Fruit fly (Drosophila melanogaster) whole organism, embryonic: ENCODE data around the gene CG13114.

Experiments
- Aef1 ChIP-seq: fragments of 200-800 bp; sonication (Bioruptor generic); IDR thresholded peaks from 3 replicates; pipeline ENCODE4 v1.3.6; 2022; ENCODE audit warnings: missing biosample characterization, missing genetic modification characterization
- B-H2 ChIP-seq: fragments of 200-800 bp; sonication (Bioruptor generic); optimal IDR thresholded peaks from 2 replicates; lab custom pipeline; 2018; ENCODE audit warnings: missing biosample characterization, mild to moderate bottlenecking, missing genetic modification characterization
- BEAF-32 ChIP-seq: fragments of 200-800 bp; sonication (Bioruptor generic); optimal IDR thresholded peaks from 3 replicates; lab custom pipeline; 2017; ENCODE audit warnings: missing biosample characterization, missing genetic modification characterization, mild to moderate bottlenecking, moderate library complexity, missing genetic modification reagents
- Bdp1 ChIP-seq: fragments of 200-800 bp; sonication (Bioruptor generic); optimal IDR thresholded peaks from 3 replicates; lab custom pipeline; 2016; ENCODE audit warnings: missing biosample characterization, missing genetic modification characterization
- CG1024 ChIP-seq: fragments of 200-800 bp; sonication (Bioruptor generic); IDR thresholded peaks from 2 replicates; pipeline ENCODE4 v1.3.6; 2022; ENCODE audit warnings: missing biosample characterization, missing genetic modification characterization
- CG11085 ChIP-seq: fragments of 200-800 bp; sonication (Bioruptor generic); IDR thresholded peaks from 2 replicates; pipeline ENCODE4 v1.3.6; 2022; ENCODE audit warnings: missing biosample characterization, missing genetic modification characterization
- CG13624 ChIP-seq: fragments of 200-800 bp; sonication (Bioruptor generic); optimal IDR thresholded peaks from 2 replicates; lab custom pipeline; 2016; ENCODE audit warnings: missing biosample characterization, missing genetic modification characterization
- CG15269 ChIP-seq: fragments of 200-800 bp; sonication (Bioruptor generic); optimal IDR thresholded peaks from 2 replicates; lab custom pipeline; 2018; ENCODE audit warnings: missing biosample characterization, mild to moderate bottlenecking, missing genetic modification characterization, moderate library complexity
- CG15479 ChIP-seq: fragments of 200-800 bp; sonication (Bioruptor generic); optimal IDR thresholded peaks from 3 replicates; lab custom pipeline; 2019; ENCODE audit warnings: missing biosample characterization, mild to moderate bottlenecking, missing genetic modification characterization, moderate library complexity
- CG1602 ChIP-seq: fragments of 200-800 bp; sonication (Bioruptor generic); optimal IDR thresholded peaks from 3 replicates; lab custom pipeline; 2016; ENCODE audit warnings: missing biosample characterization, missing genetic modification characterization
- CG17361 ChIP-seq: fragments of 200-800 bp; sonication (Bioruptor generic); IDR thresholded peaks from 3 replicates; pipeline ENCODE4 v1.3.6; 2022; ENCODE audit warnings: missing biosample characterization, missing genetic modification characterization
- CG2116 ChIP-seq: fragments of 200-800 bp; sonication (Bioruptor generic); optimal IDR thresholded peaks from 3 replicates; lab custom pipeline; 2018; ENCODE audit warnings: missing biosample characterization, mild to moderate bottlenecking, missing genetic modification characterization
- CG30403 ChIP-seq: fragments of 200-800 bp; sonication (Bioruptor generic); optimal IDR thresholded peaks from 3 replicates; lab custom pipeline; 2016; ENCODE audit warnings: missing biosample characterization, missing genetic modification characterization
- CG3281 ChIP-seq: fragments of 200-800 bp; sonication (Bioruptor generic); optimal IDR thresholded peaks from 3 replicates; lab custom pipeline; 2017; ENCODE audit warnings: missing biosample characterization, mild to moderate bottlenecking, missing genetic modification characterization
- CG43689 ChIP-seq: fragments of 200-800 bp; sonication (Bioruptor generic); IDR thresholded peaks from 2 replicates; pipeline ENCODE4 v1.3.6; 2022; ENCODE audit warnings: missing biosample characterization, missing genetic modification characterization
- CG4617 ChIP-seq: fragments of 200-800 bp; sonication (Bioruptor generic); optimal IDR thresholded peaks from 3 replicates; lab custom pipeline; 2016; ENCODE audit warnings: missing biosample characterization, missing genetic modification characterization, borderline replicate concordance
- CG5180 ChIP-seq: fragments of 200-800 bp; sonication (Bioruptor generic); optimal IDR thresholded peaks from 3 replicates; lab custom pipeline; 2017; ENCODE audit warnings: missing biosample characterization, missing genetic modification characterization, mild to moderate bottlenecking, moderate library complexity, missing genetic modification reagents
- CG7928 ChIP-seq: fragments of 200-800 bp; sonication (Bioruptor generic); optimal IDR thresholded peaks from 2 replicates; lab custom pipeline; 2017; ENCODE audit warnings: missing biosample characterization, mild to moderate bottlenecking, missing genetic modification characterization
- CkIIα-i1 ChIP-seq: fragments of 200-800 bp; sonication (Bioruptor generic); IDR thresholded peaks from 2 replicates; pipeline ENCODE4 v1.3.6; 2022; ENCODE audit warnings: missing biosample characterization, missing genetic modification characterization
- D ChIP-seq, 2 experiments: fragments of 200-800 bp in 1 of 2; fragments of >200 bp in 1 of 2; sonication (Bioruptor generic) in 1 of 2; optimal IDR thresholded peaks; 2 replicates in 1 of 2; 3 replicates in 1 of 2; lab custom pipeline; 2017; ENCODE audit warnings: mild to moderate bottlenecking in 1 of 2, missing biosample characterization in 1 of 2, missing genetic modification characterization in 1 of 2, missing genetic modification reagents in 1 of 2
- Dbx ChIP-seq: fragments of 200-800 bp; sonication (Bioruptor generic); IDR thresholded peaks from 3 replicates; pipeline ENCODE4 v1.3.6; 2022; ENCODE audit warnings: missing biosample characterization, missing genetic modification characterization
- Dek ChIP-seq: fragments of 200-800 bp; sonication (Bioruptor generic); optimal IDR thresholded peaks from 3 replicates; lab custom pipeline; 2019; ENCODE audit warnings: missing biosample characterization, mild to moderate bottlenecking, missing genetic modification characterization, moderate library complexity
- ERR ChIP-seq: fragments of 200-800 bp; sonication (Bioruptor generic); optimal IDR thresholded peaks from 2 replicates; lab custom pipeline; 2016; ENCODE audit warnings: missing biosample characterization, missing genetic modification characterization
- H15 ChIP-seq: fragments of 200-800 bp; sonication (Bioruptor generic); IDR thresholded peaks from 3 replicates; pipeline ENCODE4 v1.3.6; 2022; ENCODE audit warnings: missing biosample characterization, missing genetic modification characterization
- Hmr ChIP-seq: fragments of 200-800 bp; sonication (Bioruptor generic); optimal IDR thresholded peaks from 3 replicates; lab custom pipeline; 2017; ENCODE audit warnings: mild to moderate bottlenecking, missing biosample characterization, missing genetic modification reagents, missing genetic modification characterization
- Lpt ChIP-seq: fragments of >200 bp; optimal IDR thresholded peaks from 2 replicates; lab custom pipeline; 2018; ENCODE audit warnings: missing biosample characterization, missing genetic modification characterization
- Neu2 ChIP-seq: fragments of 200-800 bp; sonication (Bioruptor generic); optimal IDR thresholded peaks from 3 replicates; lab custom pipeline; 2016; ENCODE audit warnings: missing biosample characterization, missing genetic modification characterization, borderline replicate concordance
- Nf-YB ChIP-seq: fragments of 200-800 bp; sonication (Bioruptor generic); optimal IDR thresholded peaks from 3 replicates; lab custom pipeline; 2019; ENCODE audit warnings: missing biosample characterization, mild to moderate bottlenecking, missing genetic modification characterization, moderate library complexity
- Nf-YC ChIP-seq: fragments of 200-800 bp; optimal IDR thresholded peaks from 3 replicates; lab custom pipeline; 2019; ENCODE audit warnings: missing biosample characterization, mild to moderate bottlenecking, missing genetic modification characterization, moderate library complexity
- Rx ChIP-seq: fragments of 200-800 bp; sonication (Bioruptor generic); IDR thresholded peaks from 2 replicates; pipeline ENCODE4 v1.3.6; 2022; ENCODE audit warnings: missing biosample characterization, missing genetic modification characterization
- Scr ChIP-seq: fragments of 200-800 bp; sonication (Bioruptor generic); IDR thresholded peaks from 2 replicates; pipeline ENCODE4 v1.3.6; 2022; ENCODE audit warnings: missing biosample characterization, missing genetic modification characterization; ENCODE audit not compliant: partially characterized antibody
- Sry-β ChIP-seq: fragments of 200-800 bp; sonication (Bioruptor generic); optimal IDR thresholded peaks from 2 replicates; lab custom pipeline; 2018; ENCODE audit warnings: missing biosample characterization, mild to moderate bottlenecking, missing genetic modification characterization, moderate library complexity
- ap ChIP-seq: fragments of 200-800 bp; sonication (Bioruptor generic); IDR thresholded peaks from 2 replicates; pipeline ENCODE4 v1.3.6; 2022; ENCODE audit warnings: missing biosample characterization, missing genetic modification characterization
- ara ChIP-seq: fragments of 200-800 bp; sonication (Bioruptor generic); IDR thresholded peaks from 2 replicates; pipeline ENCODE4 v1.3.6; 2022; ENCODE audit warnings: missing biosample characterization, missing genetic modification characterization
- ash1 ChIP-seq: fragments of 200-800 bp; sonication (Bioruptor generic); optimal IDR thresholded peaks from 2 replicates; lab custom pipeline; 2018; ENCODE audit warnings: missing biosample characterization, mild to moderate bottlenecking, missing genetic modification characterization
- chif ChIP-seq, 2 experiments: fragments of 200-800 bp; sonication (Bioruptor generic); optimal IDR thresholded peaks; 3 replicates each; lab custom pipeline; 2016; ENCODE audit warnings: missing biosample characterization in 2 of 2, missing genetic modification characterization in 2 of 2
- eyg ChIP-seq: fragments of 200-800 bp; sonication (Bioruptor generic); optimal IDR thresholded peaks from 3 replicates; lab custom pipeline; 2016; ENCODE audit warnings: missing biosample characterization, missing genetic modification characterization
- hb ChIP-seq: fragments of 200-800 bp; sonication (Bioruptor generic); IDR thresholded peaks from 3 replicates; pipeline ENCODE4 v1.3.6; 2022; ENCODE audit warnings: missing biosample characterization, missing genetic modification characterization; ENCODE audit not compliant: partially characterized antibody
- jigr1 ChIP-seq: fragments of 200-800 bp; sonication (Bioruptor generic); IDR thresholded peaks from 3 replicates; pipeline ENCODE4 v1.3.6; 2022; ENCODE audit warnings: missing biosample characterization, missing genetic modification characterization
- kah ChIP-seq: fragments of 200-800 bp; sonication (Bioruptor generic); optimal IDR thresholded peaks from 2 replicates; lab custom pipeline; 2018; ENCODE audit warnings: missing biosample characterization, mild to moderate bottlenecking, missing genetic modification characterization
- klu ChIP-seq: fragments of 200-800 bp; sonication (Bioruptor generic); IDR thresholded peaks from 2 replicates; pipeline ENCODE4 v1.3.6; 2022; ENCODE audit warnings: missing biosample characterization, missing genetic modification characterization
- kni ChIP-seq: fragments of 200-800 bp; sonication (Bioruptor generic); optimal IDR thresholded peaks from 3 replicates; lab custom pipeline; 2017; ENCODE audit warnings: mild to moderate bottlenecking, missing biosample characterization, missing genetic modification reagents, missing genetic modification characterization
- lola ChIP-seq, 3 experiments: fragments of >200 bp in 2 of 3; fragments of 200-800 bp in 1 of 3; sonication (Bioruptor generic) in 1 of 3; optimal IDR thresholded peaks; 2 replicates each; lab custom pipeline; 2017 to 2019; ENCODE audit warnings: missing biosample characterization in 3 of 3, missing genetic modification characterization in 3 of 3, mild to moderate bottlenecking in 1 of 3, moderate library complexity in 1 of 3
- pita ChIP-seq: fragments of 200-800 bp; sonication (Bioruptor generic); optimal IDR thresholded peaks from 2 replicates; lab custom pipeline; 2017; ENCODE audit warnings: missing biosample characterization, mild to moderate bottlenecking, missing genetic modification characterization
- pnt ChIP-seq: fragments of 200-800 bp; sonication (Bioruptor generic); optimal IDR thresholded peaks from 3 replicates; lab custom pipeline; 2016; ENCODE audit warnings: missing biosample characterization, missing genetic modification characterization
- psq ChIP-seq: fragments of 200-800 bp; sonication (Bioruptor generic); optimal IDR thresholded peaks from 2 replicates; lab custom pipeline; 2017; ENCODE audit warnings: missing biosample characterization, missing genetic modification characterization
- pum ChIP-seq: fragments of 200-800 bp; sonication (Bioruptor generic); optimal IDR thresholded peaks from 2 replicates; lab custom pipeline; 2016; ENCODE audit warnings: missing biosample characterization, missing genetic modification characterization
- pzg ChIP-seq: fragments of 200-800 bp; sonication (Bioruptor generic); optimal IDR thresholded peaks from 3 replicates; lab custom pipeline; 2018; ENCODE audit warnings: missing biosample characterization, mild to moderate bottlenecking, missing genetic modification characterization, moderate library complexity
- scrt ChIP-seq: fragments of 200-800 bp; sonication (Bioruptor generic); optimal IDR thresholded peaks from 2 replicates; lab custom pipeline; 2018; ENCODE audit warnings: missing biosample characterization, mild to moderate bottlenecking, missing genetic modification characterization, moderate library complexity
- wdn ChIP-seq: fragments of 200-800 bp; sonication (Bioruptor generic); IDR thresholded peaks from 2 replicates; pipeline ENCODE4 v1.3.6; 2022; ENCODE audit warnings: missing biosample characterization, missing genetic modification characterization

CG13114 gene

dm6 chr2L:9570673-9571193, 25.1 kb downstream of the CG13114 start (continued):
- TF ChIP-seq D (optimal IDR thresholded peaks at IDR 0.05; lab: Kevin White, UChicago) (no peak), D (GFP tag; optimal IDR thresholded peaks at IDR 0.05; lab: Kevin White, UChicago) (no peak), Sry-β (GFP tag; lab: Kevin White, UChicago) (no peak), CG15269 (tag; lab: Kevin White, UChicago) (peak; percentile 35), pnt (GFP tag; lab: Kevin White, UChicago) (no peak), klu (GFP tag; lab: Robert Waterston, UW) (no peak), ap (GFP tag; lab: Robert Waterston, UW) (no peak), Bdp1 (GFP tag; lab: Kevin White, UChicago) (no peak), Nf-YB (GFP tag; lab: Kevin White, UChicago) (no peak), ERR (no peak), CG5180 (GFP tag; lab: Kevin White, UChicago) (peak; percentile 73), CG43689 (GFP tag; lab: Robert Waterston, UW) (no peak), Rx (no peak), Nf-YC (tag; lab: Kevin White, UChicago) (peak; percentile 7), Aef1 (GFP tag; lab: Robert Waterston, UW) (peak; percentile 21; the same call in 1 of the 3 replicates), H15 (GFP tag; lab: Robert Waterston, UW) (no peak), Dbx (0 out of 3 replicates have a peak, but pooled peaks have one; percentile 15), CG11085 (GFP tag; lab: Robert Waterston, UW) (no peak), CG7928 (no peak), CG30403 (GFP tag; lab: Kevin White, UChicago) (no peak), pum (no peak), CG4617 (GFP tag; lab: Kevin White, UChicago) (no peak), jigr1 (GFP tag; lab: Robert Waterston, UW) (no peak), pzg (GFP tag; lab: Kevin White, UChicago) (no peak), wdn (GFP tag; lab: Robert Waterston, UW) (no peak), CG15479 (GFP tag; lab: Kevin White, UChicago) (no peak), kni (peak; percentile 50), CG17361 (GFP tag; lab: Robert Waterston, UW) (no peak), Dek (tag; lab: Kevin White, UChicago) (peak; percentile 10), hb (GFP tag; lab: Robert Waterston, UW) (no peak), psq (GFP tag; lab: Kevin White, UChicago) (no peak), ara (GFP tag; lab: Robert Waterston, UW) (0 out of 2 replicates have a peak, but pooled peaks have one; percentile 35), Scr (GFP tag; lab: Robert Waterston, UW) (no peak), Hmr (peak; percentile 49), CkIIα-i1 (no peak), CG1602 (GFP tag; lab: Kevin White, UChicago) (no peak), B-H2 (GFP tag; lab: Kevin White, UChicago) (peak; percentile 5), CG13624 (no peak), CG2116 (no peak), BEAF-32 (GFP tag; lab: Kevin White, UChicago) (no peak), CG1024 (GFP tag; lab: Robert Waterston, UW) (no peak), scrt (GFP tag; lab: Kevin White, UChicago) (no peak), kah (GFP tag; lab: Kevin White, UChicago) (no peak), ash1 (GFP tag; lab: Kevin White, UChicago) (no peak), CG3281 (GFP tag; lab: Kevin White, UChicago) (peak; percentile 29), pita (GFP tag; lab: Kevin White, UChicago) (no peak), eyg (GFP tag; lab: Kevin White, UChicago) (no peak), lola (GFP tag; optimal IDR thresholded peaks at IDR 0.05; lab: Kevin White, UChicago) (no peak), Neu2 (no peak), chif (GFP tag; optimal IDR thresholded peaks at IDR 0.05; lab: Kevin White, UChicago) (no peak), Lpt (GFP tag; lab: Kevin White, UChicago) (no peak)
